Worm (Caenorhabditis elegans): ENCODE measurements around the gene Y51A2B.16.

Y51A2B.16 gene

ce11 chrV:18415878-18416277, 18.2 kb upstream of the Y51A2B.16 start:
- peak; percentile 93 for TF ChIP-seq set-16 (GFP tag; IDR thresholded peaks at IDR 0.05)

ce11 chrV:18414051-18414450, 16.3 kb upstream of the Y51A2B.16 start, which contains the start of gene txt-8:
Gene txt-8 (plus strand): TSS chrV:18414351.
- no peak for TF ChIP-seq ama-1 (optimal IDR thresholded peaks at IDR 0.05)
- TF ChIP-seq F44E2.7 (GFP tag; IDR thresholded peaks at IDR 0.05): no peak
- no peak for TF ChIP-seq hlh-30 (tag; optimal IDR thresholded peaks at IDR 0.05; ENCODE audit: insufficient read depth)

ce11 chrV:18412887-18413286, 15.2 kb upstream of the Y51A2B.16 start, which contains the start of gene ZK262.2:
Gene ZK262.2 (minus strand): TSS chrV:18412987.
- no peak for TF ChIP-seq daf-16 (GFP tag; optimal IDR thresholded peaks at IDR 0.05)
- TF ChIP-seq daf-16 (tag; optimal IDR thresholded peaks at IDR 0.05): no peak
- TF ChIP-seq nhr-28 (tag; optimal IDR thresholded peaks at IDR 0.05): peak; percentile 9

- TF ChIP-seq hlh-11 (tag; optimal IDR thresholded peaks at IDR 0.05) (peak; percentile 0), ceh-20 (GFP tag; IDR thresholded peaks at IDR 0.05) (0 out of 2 replicates have a peak, but pooled peaks have one; percentile 40), lin-15B (tag; optimal IDR thresholded peaks at IDR 0.05) (no peak), snpc-1.2 (GFP tag; IDR thresholded peaks at IDR 0.05) (peak; percentile 70), ZK337.2 (GFP tag; IDR thresholded peaks at IDR 0.05) (0 out of 2 replicates have a peak, but pooled peaks have one; percentile 23), daf-19 (GFP tag; conservative IDR thresholded peaks at IDR 0.05) (no peak), madf-5 (GFP tag; IDR thresholded peaks at IDR 0.05) (peak in 1 of 2 experiments; percentile 57; a peak in 1 of 4 replicates), vab-7 (GFP tag; IDR thresholded peaks at IDR 0.05) (peak; percentile 65; the same call in 1 of the 2 replicates), egl-43 (GFP tag; IDR thresholded peaks at IDR 0.05) (peak; percentile 73), daf-16 (GFP tag; optimal IDR thresholded peaks at IDR 0.05) (peak in 1 of 2 experiments; percentile 44), daf-16 (tag; optimal IDR thresholded peaks at IDR 0.05) (peak; percentile 54), fos-1 (tag; optimal IDR thresholded peaks at IDR 0.05) (no peak), nhr-77 (tag; optimal IDR thresholded peaks at IDR 0.05) (no peak), ces-1 (GFP tag; optimal IDR thresholded peaks at IDR 0.05) (no peak), zfp-3 (GFP tag; conservative IDR thresholded peaks at IDR 0.05) (no peak), duxl-1 (tag; optimal IDR thresholded peaks at IDR 0.05; ENCODE audit: poor library complexity) (peak; percentile 80), nhr-76 (tag; optimal IDR thresholded peaks at IDR 0.05) (no peak), D1046.2 (GFP tag; IDR thresholded peaks at IDR 0.05) (no peak), nhr-102 (tag; optimal IDR thresholded peaks at IDR 0.05) (no peak), pqm-1 (tag; optimal IDR thresholded peaks at IDR 0.05) (no peak), tra-1 (GFP tag; IDR thresholded peaks at IDR 0.05) (0 out of 2 replicates have a peak, but pooled peaks have one; percentile 26), lin-1 (GFP tag; IDR thresholded peaks at IDR 0.05) (0 out of 2 replicates have a peak, but pooled peaks have one; percentile 50), lim-7 (GFP tag; IDR thresholded peaks at IDR 0.05) (peak; percentile 79), ceh-62 (tag; optimal IDR thresholded peaks at IDR 0.05) (no peak), unc-130 (GFP tag; optimal IDR thresholded peaks at IDR 0.05) (peak; percentile 38), F49E8.2 (tag; optimal IDR thresholded peaks at IDR 0.05; ENCODE audit: borderline replicate concordance) (peak; percentile 10), set-16 (GFP tag; IDR thresholded peaks at IDR 0.05) (no peak), zag-1 (tag; optimal IDR thresholded peaks at IDR 0.05) (no peak), dmd-6 (GFP tag; IDR thresholded peaks at IDR 0.05) (peak; percentile 36; the same call in 1 of the 2 replicates), lin-39 (tag; optimal IDR thresholded peaks at IDR 0.05) (no peak), Y105C5A.15 (GFP tag; IDR thresholded peaks at IDR 0.05) (peak; percentile 41; the same call in 1 of the 2 replicates), php-3 (GFP tag; IDR thresholded peaks at IDR 0.05) (peak; percentile 20; the same call in 1 of the 2 replicates), F26F4.8 (GFP tag; conservative IDR thresholded peaks at IDR 0.05) (peak; percentile 59; the same call in 1 of the 2 replicates), madf-9 (GFP tag; conservative IDR thresholded peaks at IDR 0.05) (no peak), Y75B8A.6 (GFP tag; IDR thresholded peaks at IDR 0.05) (no peak), daf-12 (tag; optimal IDR thresholded peaks at IDR 0.05) (no peak)
Observed at ce11 chrV:18412351-18412750, 14.6 kb upstream of the Y51A2B.16 start.
